Fruit fly (Drosophila melanogaster): ENCODE results near the gene subdued.

Gene subdued

dm6 chr3R:19642893-19643270 lies 360 bp upstream of the subdued start:
- TF ChIP-seq noc (tag; optimal IDR thresholded peaks at IDR 0.05) = no peak

dm6 chr3R:19641498-19642065 lies 940 bp downstream of the subdued start:
- TF ChIP-seq noc (tag; optimal IDR thresholded peaks at IDR 0.05) = peak; percentile 90

dm6 chr3R:19641058-19641457 lies 1.5 kb downstream of the subdued start:
- TF ChIP-seq noc (tag; optimal IDR thresholded peaks at IDR 0.05) = no peak

dm6 chr3R:19638004-19638403 lies 4.5 kb downstream of the subdued start:
- no peak for TF ChIP-seq noc (tag; optimal IDR thresholded peaks at IDR 0.05)

- TF ChIP-seq noc (tag; optimal IDR thresholded peaks at IDR 0.05) = no peak
Measured at dm6 chr3R:19634649-19635048, 7.9 kb downstream of the subdued start, which contains the start of gene CG34138. CG34138 (plus strand) TSS chr3R:19634949.

dm6 chr3R:19632685-19633116 lies 9.8 kb downstream of the subdued start, which contains the start of gene CG6231:
CG6231 (minus strand) TSS chr3R:19632718.
- no peak for TF ChIP-seq noc (tag; optimal IDR thresholded peaks at IDR 0.05)

- peak; percentile 52 for TF ChIP-seq noc (tag; optimal IDR thresholded peaks at IDR 0.05)
Measured at dm6 chr3R:19627792-19628522, 14.6 kb downstream of the subdued start.

dm6 chr3R:19625300-19626230 lies 17.0 kb downstream of the subdued start:
- peak; percentile 19 for TF ChIP-seq noc (tag; optimal IDR thresholded peaks at IDR 0.05)

- TF ChIP-seq noc (tag; optimal IDR thresholded peaks at IDR 0.05) = no peak
Measured at dm6 chr3R:19624482-19624881, 18.0 kb downstream of the subdued start.

dm6 chr3R:19623606-19624005 lies 18.9 kb downstream of the subdued start:
- peak; percentile 6 for TF ChIP-seq noc (tag; optimal IDR thresholded peaks at IDR 0.05)

dm6 chr3R:19622005-19622404 lies 20.5 kb downstream of the subdued start:
- peak; percentile 59 for TF ChIP-seq noc (tag; optimal IDR thresholded peaks at IDR 0.05)

- TF ChIP-seq noc (tag; optimal IDR thresholded peaks at IDR 0.05) = no peak
Measured at dm6 chr3R:19620953-19621352, 21.6 kb downstream of the subdued start.

- no peak for TF ChIP-seq noc (tag; optimal IDR thresholded peaks at IDR 0.05)
Measured at dm6 chr3R:19619908-19620307, 22.6 kb downstream of the subdued start.

- peak; percentile 73 for TF ChIP-seq noc (tag; optimal IDR thresholded peaks at IDR 0.05)
Measured at dm6 chr3R:19612908-19613431, 29.6 kb downstream of the subdued start, which contains the start of gene CG16727. CG16727 (plus strand) TSS chr3R:19613381.

- TF ChIP-seq noc (tag; optimal IDR thresholded peaks at IDR 0.05) = no peak
Measured at dm6 chr3R:19609925-19610324, 32.6 kb downstream of the subdued start, which contains the start of gene CG17752. CG17752 (plus strand) TSS chr3R:19610225.

dm6 chr3R:19606954-19607353 lies 35.6 kb downstream of the subdued start, which contains the start of gene CG17751:
CG17751 (plus strand) TSS chr3R:19607254.
- TF ChIP-seq noc (tag; optimal IDR thresholded peaks at IDR 0.05) = no peak

Measured in whole organism, larva.